Worm (Caenorhabditis elegans) whole organism, early embryonic: ENCODE data around the gene ZK1290.1.

ENCODE experiments used
- B0310.2 ChIP-seq: sonication (generic microtip); optimal IDR thresholded peaks from 2 replicates; lab custom pipeline; 2016; ENCODE audit warnings: mild to moderate bottlenecking, missing genetic modification characterization, missing compliant biosample characterization
- F13C5.2 ChIP-seq: sonication (generic microtip); optimal IDR thresholded peaks from 2 replicates; lab custom pipeline; 2017; ENCODE audit warnings: mild to moderate bottlenecking, missing genetic modification characterization, inconsistent platforms, missing compliant biosample characterization
- aly-1 ChIP-seq: sonication (generic microtip); optimal IDR thresholded peaks from 2 replicates; lab custom pipeline; 2016; ENCODE audit warnings: missing genetic modification characterization, missing compliant biosample characterization
- ama-1 ChIP-seq: fragments of 150-350 bp; optimal IDR thresholded peaks from 2 replicates; lab custom pipeline; 2014
- ceh-13 ChIP-seq: fragments of 200-800 bp; sonication (Bioruptor generic); optimal IDR thresholded peaks from 2 replicates; lab custom pipeline; 2018; ENCODE audit warnings: mild to moderate bottlenecking, missing genetic modification characterization, missing compliant biosample characterization
- ets-7 ChIP-seq: sonication (generic microtip); optimal IDR thresholded peaks from 2 replicates; lab custom pipeline; 2016; ENCODE audit warnings: missing genotype, missing genetic modification characterization, missing compliant biosample characterization
- hnd-1 ChIP-seq: sonication (generic microtip); optimal IDR thresholded peaks from 2 replicates; lab custom pipeline; 2016; ENCODE audit warnings: missing genetic modification characterization, missing compliant biosample characterization
- sea-1 ChIP-seq: fragments of 200-800 bp; sonication (Bioruptor generic); conservative IDR thresholded peaks from 2 replicates; pipeline ENCODE4 v1.3.6; 2022; ENCODE audit warnings: missing genetic modification characterization, missing compliant biosample characterization
- tbx-11 ChIP-seq: fragments of 200-800 bp; sonication (Bioruptor generic); IDR thresholded peaks from 2 replicates; pipeline ENCODE4 v1.3.6; 2022; ENCODE audit warnings: missing genetic modification characterization, missing compliant biosample characterization

ce11 chrII:7560844-7561243 lies 720 bp upstream of the ZK1290.1 start:
- no peak for TF ChIP-seq ama-1 (lab: Kevin White, UChicago)
- no peak for TF ChIP-seq B0310.2 (tag; lab: Kevin White, UChicago)
- TF ChIP-seq sea-1 (GFP tag; lab: Robert Waterston, UW), result no peak
- TF ChIP-seq F13C5.2 (tag; lab: Kevin White, UChicago), result no peak
- TF ChIP-seq hnd-1 (tag; lab: Kevin White, UChicago), result no peak
- TF ChIP-seq ets-7 (tag; lab: Kevin White, UChicago), result no peak
- no peak for TF ChIP-seq ceh-13
- TF ChIP-seq aly-1 (tag; lab: Kevin White, UChicago), result no peak
- TF ChIP-seq tbx-11, result no peak
